Fruit fly (Drosophila melanogaster): Measurements from ENCODE around the gene Osi15.

The Osi15 gene

DNA sequence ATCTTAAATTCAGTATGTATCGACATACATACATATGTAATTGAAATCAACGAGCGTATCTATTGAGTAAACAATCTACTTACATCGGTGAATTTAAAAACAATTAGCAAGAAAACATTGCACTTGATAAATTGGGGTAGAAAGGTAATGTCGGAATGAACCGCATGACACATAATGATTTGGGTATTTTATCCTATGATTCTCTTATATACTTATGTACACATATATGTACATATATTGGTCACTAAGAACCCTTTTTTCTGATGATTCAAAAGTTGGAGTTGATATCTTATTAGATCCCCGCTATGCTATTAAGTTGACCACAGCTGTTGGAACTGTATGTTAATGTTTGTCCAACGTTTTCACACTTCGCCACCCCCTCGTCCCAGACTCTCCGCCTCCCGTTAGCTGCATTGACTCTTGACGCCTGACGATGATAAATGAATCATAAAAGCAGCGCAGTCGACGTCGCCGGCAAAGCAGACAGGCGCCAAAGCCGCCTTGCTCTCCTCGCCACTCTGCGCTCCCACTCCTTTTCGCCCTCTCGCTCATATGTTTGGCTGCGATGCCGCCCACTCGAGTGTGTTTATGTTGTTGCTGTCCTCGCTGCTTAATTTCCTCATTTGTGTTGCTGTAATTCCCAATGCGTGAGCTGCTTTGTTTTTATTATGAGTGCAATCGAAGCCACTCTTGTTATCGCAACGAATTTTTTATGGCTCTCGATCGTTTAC lies 51.5 kb downstream of the Osi15 start:
- no peak for TF ChIP-seq ttk (optimal IDR thresholded peaks at IDR 0.05)
- no peak for TF ChIP-seq Myc (optimal IDR thresholded peaks at IDR 0.05)
- TF ChIP-seq h (optimal IDR thresholded peaks at IDR 0.05): no peak

All from Kc167 (cell line).